Worm (Caenorhabditis elegans): ENCODE measurements around the gene C14A11.6.

ce11 chrX:2776955-2777354 lies 37.0 kb downstream of the C14A11.6 start:
- no peak for TF ChIP-seq dao-5 (tag; optimal IDR thresholded peaks at IDR 0.05)
- no peak for TF ChIP-seq him-1 (tag; optimal IDR thresholded peaks at IDR 0.05)
- no peak for TF ChIP-seq W03F9.2 (tag; optimal IDR thresholded peaks at IDR 0.05)
